Worm (Caenorhabditis elegans): ENCODE data around the gene prmt-5.
A peak's percentile ranks its signal among the peaks of the same experiment; 100 is the strongest.

The prmt-5 gene

DNA sequence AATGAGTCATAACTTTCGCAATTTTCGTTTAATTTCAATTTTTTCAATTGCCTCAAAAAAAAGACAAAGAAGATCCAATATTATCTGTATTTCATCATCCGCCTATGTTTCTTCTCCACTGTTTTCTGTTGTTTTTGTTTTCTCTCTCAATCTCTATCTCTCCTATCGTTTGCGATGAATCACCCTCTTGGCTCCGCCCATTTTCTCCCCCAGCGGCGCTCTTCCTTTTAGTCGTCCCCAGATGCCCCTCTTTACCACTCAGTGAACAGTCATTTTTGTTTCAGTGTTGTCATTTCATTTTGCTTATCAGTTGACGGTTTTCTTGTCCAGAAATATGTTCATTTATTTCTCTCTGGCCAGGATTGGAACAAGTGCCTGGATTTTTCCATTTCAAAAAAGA lies 5.4 kb upstream of the prmt-5 start:
- no peak for TF ChIP-seq pha-4 (GFP tag; IDR thresholded peaks at IDR 0.05)
- peak; percentile 44 for TF ChIP-seq pha-4 (tag; optimal IDR thresholded peaks at IDR 0.05)
- peak; percentile 23 for TF ChIP-seq nhr-77 (tag; optimal IDR thresholded peaks at IDR 0.05)
- peak; percentile 54 for TF ChIP-seq nhr-6 (tag; optimal IDR thresholded peaks at IDR 0.05)
- TF ChIP-seq ama-1 (optimal IDR thresholded peaks at IDR 0.05): peak; percentile 51
- peak; percentile 36 for TF ChIP-seq hlh-11 (tag; optimal IDR thresholded peaks at IDR 0.05)
- peak; percentile 1 for TF ChIP-seq dpl-1 (GFP tag; optimal IDR thresholded peaks at IDR 0.05)
- TF ChIP-seq daf-16 (GFP tag; optimal IDR thresholded peaks at IDR 0.05): no peak
- peak; percentile 73 for TF ChIP-seq daf-16 (tag; optimal IDR thresholded peaks at IDR 0.05)
- TF ChIP-seq madf-9 (GFP tag; conservative IDR thresholded peaks at IDR 0.05): 0 out of 2 replicates have a peak, but pooled peaks have one; percentile 18
- TF ChIP-seq F26F4.8 (GFP tag; conservative IDR thresholded peaks at IDR 0.05): no peak
- peak in 1 of 2 experiments; percentile 21 for TF ChIP-seq lsy-2 (tag; optimal IDR thresholded peaks at IDR 0.05)
- no peak for TF ChIP-seq zfp-2 (tag; optimal IDR thresholded peaks at IDR 0.05)
- no peak for TF ChIP-seq rbr-2 (tag; optimal IDR thresholded peaks at IDR 0.05)
- TF ChIP-seq pqm-1 (tag; optimal IDR thresholded peaks at IDR 0.05): peak; percentile 36
- no peak for TF ChIP-seq unc-62 (GFP tag; optimal IDR thresholded peaks at IDR 0.05 in 1 of 2)
- TF ChIP-seq unc-62 (tag; optimal IDR thresholded peaks at IDR 0.05): no peak
- TF ChIP-seq mes-2 (tag; optimal IDR thresholded peaks at IDR 0.05; ENCODE audit: poor library complexity, severe bottlenecking): peak; percentile 21
- peak; percentile 14 for TF ChIP-seq mep-1 (tag; optimal IDR thresholded peaks at IDR 0.05)
- peak; percentile 52 for TF ChIP-seq nhr-28 (tag; optimal IDR thresholded peaks at IDR 0.05)
- peak; percentile 81 for TF ChIP-seq dve-1 (tag; optimal IDR thresholded peaks at IDR 0.05; ENCODE audit: insufficient read depth)

DNA sequence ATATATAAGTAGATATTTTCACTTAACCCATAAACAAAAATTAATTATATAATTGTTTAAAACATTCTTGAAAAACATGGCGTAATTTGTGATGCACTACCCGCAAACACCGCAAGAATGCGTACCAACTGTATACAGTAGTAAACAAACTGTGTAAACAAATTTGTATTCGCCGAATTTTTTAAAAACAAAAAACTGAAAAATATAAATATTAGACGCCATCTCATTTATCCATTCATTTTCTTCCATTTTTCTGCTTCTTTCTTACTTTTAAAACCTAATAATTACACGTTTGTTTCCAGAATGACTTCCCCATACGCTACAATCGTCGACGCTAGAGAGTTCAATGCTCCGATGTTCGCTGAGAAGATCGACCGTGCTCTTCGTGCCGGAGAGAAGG lies 5.0 kb upstream of the prmt-5 start, which contains the start of gene nex-1:
nex-1 (plus strand) TSS at position 301 of the 400 bp plus-strand sequence.
- TF ChIP-seq T20F7.1 (GFP tag; optimal IDR thresholded peaks at IDR 0.05) (no peak), unc-62 (GFP tag; optimal IDR thresholded peaks at IDR 0.05 in 1 of 2) (peak in 1 of 2 experiments; percentile 23), unc-62 (tag; optimal IDR thresholded peaks at IDR 0.05) (no peak)

DNA sequence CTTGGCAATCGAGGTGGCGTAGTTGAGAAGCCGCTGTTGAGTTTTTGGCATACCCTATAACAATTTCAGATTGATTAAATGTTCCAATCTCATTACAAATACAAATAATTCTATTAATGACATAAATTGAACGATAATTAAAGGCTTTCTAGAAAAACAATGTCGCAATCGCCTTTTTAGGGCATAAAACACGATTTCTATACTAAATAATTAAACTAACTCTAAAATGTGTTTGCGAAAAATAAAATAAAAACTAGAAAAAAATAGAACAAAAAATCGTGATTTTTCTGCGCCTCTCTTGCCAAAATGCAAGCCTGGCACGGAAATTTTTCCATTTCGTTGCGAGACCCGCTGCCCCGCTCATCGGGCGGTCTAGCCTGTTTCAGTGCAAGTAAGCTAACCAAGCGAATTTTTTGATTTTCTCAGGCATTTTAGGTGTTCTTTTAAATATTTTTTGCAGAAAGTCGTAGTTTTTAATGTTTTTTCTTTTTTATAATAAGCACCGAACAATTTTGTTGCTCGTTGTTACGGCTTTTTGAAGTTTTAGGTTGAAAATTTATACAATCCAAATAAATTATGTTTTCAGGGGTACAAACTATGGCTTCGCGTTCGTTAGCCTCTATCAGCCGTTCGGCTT lies 2.4 kb upstream of the prmt-5 start, which contains the start of the genes C34E10.12, C34E10.10 and atp-2:
C34E10.12 (minus strand) TSS at position 51 of the 637 bp plus-strand sequence.
C34E10.10 (minus strand) TSS at position 54 of the 637 bp plus-strand sequence.
atp-2 (plus strand) TSS at position 587 of the 637 bp plus-strand sequence.
- TF ChIP-seq aha-1 (tag) (peak; percentile 96), dve-1 (tag; optimal IDR thresholded peaks at IDR 0.05; ENCODE audit: insufficient read depth) (peak; percentile 92), T26A8.4 (GFP tag; IDR thresholded peaks at IDR 0.05) (peak; percentile 60; the same call in 1 of the 2 replicates), hmg-1.1 (GFP tag; IDR thresholded peaks at IDR 0.05) (peak; percentile 69), T20F7.1 (GFP tag; optimal IDR thresholded peaks at IDR 0.05) (peak; percentile 76), ceh-32 (tag; optimal IDR thresholded peaks at IDR 0.05; ENCODE audit: poor library complexity) (no peak), zfp-3 (GFP tag; conservative IDR thresholded peaks at IDR 0.05) (0 out of 2 replicates have a peak, but pooled peaks have one; percentile 37), dpl-1 (GFP tag; optimal IDR thresholded peaks at IDR 0.05) (peak; percentile 81), spr-1 (tag; optimal IDR thresholded peaks at IDR 0.05) (peak; percentile 52), rbr-2 (tag; optimal IDR thresholded peaks at IDR 0.05) (peak; percentile 77), ces-1 (GFP tag; optimal IDR thresholded peaks at IDR 0.05) (peak; percentile 23), nhr-102 (tag; optimal IDR thresholded peaks at IDR 0.05) (peak; percentile 51), nhr-11 (tag; optimal IDR thresholded peaks at IDR 0.05) (peak; percentile 91), nhr-25 (tag; optimal IDR thresholded peaks at IDR 0.05; ENCODE audit: borderline replicate concordance, insufficient read depth) (peak; percentile 22), F49E8.2 (tag; optimal IDR thresholded peaks at IDR 0.05; ENCODE audit: borderline replicate concordance) (no peak), hlh-30 (tag; optimal IDR thresholded peaks at IDR 0.05; ENCODE audit: insufficient read depth) (peak; percentile 77), unc-130 (GFP tag; optimal IDR thresholded peaks at IDR 0.05) (peak; percentile 77), nhr-42 (GFP tag; IDR thresholded peaks at IDR 0.05) (no peak), skn-1 (tag; optimal IDR thresholded peaks at IDR 0.05) (no peak), ctbp-1 (GFP tag; IDR thresholded peaks at IDR 0.05) (no peak), nhr-6 (tag; optimal IDR thresholded peaks at IDR 0.05) (peak; percentile 79), arid-1 (GFP tag; conservative IDR thresholded peaks at IDR 0.05) (peak; percentile 59), hif-1 (tag; optimal IDR thresholded peaks at IDR 0.05) (peak in 1 of 2 experiments; percentile 77), F37D6.2 (tag; optimal IDR thresholded peaks at IDR 0.05) (peak; percentile 52), duxl-1 (tag; optimal IDR thresholded peaks at IDR 0.05; ENCODE audit: poor library complexity) (peak; percentile 11), ceh-20 (GFP tag; IDR thresholded peaks at IDR 0.05) (peak; percentile 47; the same call in 1 of the 2 replicates), lin-38 (GFP tag; IDR thresholded peaks at IDR 0.05) (peak; percentile 78), daf-16 (GFP tag; optimal IDR thresholded peaks at IDR 0.05) (peak in 1 of 2 experiments; percentile 14), daf-16 (tag; optimal IDR thresholded peaks at IDR 0.05) (peak; percentile 46), aly-2 (tag; optimal IDR thresholded peaks at IDR 0.05) (no peak), ama-1 (optimal IDR thresholded peaks at IDR 0.05) (peak; percentile 88), mep-1 (tag; optimal IDR thresholded peaks at IDR 0.05) (peak; percentile 95)
